Fruit fly (Drosophila melanogaster): ENCODE results near the gene MEP-1.

Gene MEP-1

dm6 chr3L:2589167-2589910, 42.2 kb upstream of the MEP-1 start, which contains the start of gene dos:
Gene dos, plus strand, starts transcription at chr3L:2589414.
- TF ChIP-seq usp (GFP tag; optimal IDR thresholded peaks at IDR 0.05) (no peak), CG8478 (optimal IDR thresholded peaks at IDR 0.05) (no peak), pan (optimal IDR thresholded peaks at IDR 0.05) (no peak), EcR (GFP tag; optimal IDR thresholded peaks at IDR 0.05) (no peak), psq (optimal IDR thresholded peaks at IDR 0.05) (no peak), Dll (optimal IDR thresholded peaks at IDR 0.05) (no peak)

DNA sequence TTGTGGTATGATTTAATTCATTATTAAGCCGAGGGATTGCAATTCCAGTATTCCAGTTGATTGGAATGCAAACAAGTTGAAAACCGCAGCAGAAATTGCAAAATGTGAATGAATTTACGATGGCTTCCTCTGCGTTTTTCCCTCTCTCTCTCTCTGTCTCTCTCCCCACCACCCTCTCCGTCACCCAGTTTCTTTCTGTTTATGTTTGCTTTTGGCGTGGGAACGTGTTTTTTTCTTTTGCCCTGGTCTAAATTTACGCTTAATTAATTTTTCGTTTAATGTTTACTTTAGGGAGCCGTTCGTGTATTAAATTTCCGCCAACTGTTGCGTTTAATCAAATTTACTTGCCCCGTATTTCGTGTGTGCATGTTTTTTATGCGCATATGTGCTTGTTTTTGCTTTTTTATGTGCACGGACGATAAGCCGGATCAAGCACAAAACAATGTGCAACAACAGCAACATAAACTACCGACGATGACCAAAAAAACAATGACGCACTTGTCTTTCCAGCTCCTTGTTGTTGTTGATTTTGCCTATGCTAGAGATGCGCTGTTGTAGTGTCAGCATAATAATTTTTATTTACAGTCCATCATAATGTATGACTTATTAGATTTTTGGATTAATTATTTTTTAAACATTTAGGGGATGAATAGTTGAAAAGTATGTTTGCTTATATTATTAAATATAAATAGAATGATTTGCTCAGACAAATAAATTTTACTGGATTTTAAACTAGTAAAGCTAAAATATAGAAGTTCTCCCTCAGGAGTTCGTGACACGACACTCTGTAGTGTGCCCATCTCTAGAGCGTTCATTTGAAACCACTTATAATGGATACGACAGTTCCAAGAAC, 41.4 kb upstream of the MEP-1 start:
- no peak for TF ChIP-seq EcR (GFP tag; optimal IDR thresholded peaks at IDR 0.05)
- TF ChIP-seq Dll (optimal IDR thresholded peaks at IDR 0.05), result no peak
- TF ChIP-seq usp (GFP tag; optimal IDR thresholded peaks at IDR 0.05), result no peak
- no peak for TF ChIP-seq psq (optimal IDR thresholded peaks at IDR 0.05)
- TF ChIP-seq pan (optimal IDR thresholded peaks at IDR 0.05), result no peak
- no peak for TF ChIP-seq CG8478 (optimal IDR thresholded peaks at IDR 0.05)

dm6 chr3L:2590764-2591309, 40.7 kb upstream of the MEP-1 start:
- TF ChIP-seq usp (GFP tag; optimal IDR thresholded peaks at IDR 0.05) (no peak), pan (optimal IDR thresholded peaks at IDR 0.05) (no peak), psq (optimal IDR thresholded peaks at IDR 0.05) (no peak), CG8478 (optimal IDR thresholded peaks at IDR 0.05) (no peak), Dll (optimal IDR thresholded peaks at IDR 0.05) (no peak), EcR (GFP tag; optimal IDR thresholded peaks at IDR 0.05) (no peak)

dm6 chr3L:2595481-2595880, 36.0 kb upstream of the MEP-1 start, which contains the start of gene CG16984:
Gene CG16984, plus strand, starts transcription at chr3L:2595781.
- no peak for TF ChIP-seq pan (optimal IDR thresholded peaks at IDR 0.05)
- TF ChIP-seq CG8478 (optimal IDR thresholded peaks at IDR 0.05), result no peak
- TF ChIP-seq Dll (optimal IDR thresholded peaks at IDR 0.05), result no peak
- no peak for TF ChIP-seq EcR (GFP tag; optimal IDR thresholded peaks at IDR 0.05)
- no peak for TF ChIP-seq psq (optimal IDR thresholded peaks at IDR 0.05)
- no peak for TF ChIP-seq usp (GFP tag; optimal IDR thresholded peaks at IDR 0.05)

DNA sequence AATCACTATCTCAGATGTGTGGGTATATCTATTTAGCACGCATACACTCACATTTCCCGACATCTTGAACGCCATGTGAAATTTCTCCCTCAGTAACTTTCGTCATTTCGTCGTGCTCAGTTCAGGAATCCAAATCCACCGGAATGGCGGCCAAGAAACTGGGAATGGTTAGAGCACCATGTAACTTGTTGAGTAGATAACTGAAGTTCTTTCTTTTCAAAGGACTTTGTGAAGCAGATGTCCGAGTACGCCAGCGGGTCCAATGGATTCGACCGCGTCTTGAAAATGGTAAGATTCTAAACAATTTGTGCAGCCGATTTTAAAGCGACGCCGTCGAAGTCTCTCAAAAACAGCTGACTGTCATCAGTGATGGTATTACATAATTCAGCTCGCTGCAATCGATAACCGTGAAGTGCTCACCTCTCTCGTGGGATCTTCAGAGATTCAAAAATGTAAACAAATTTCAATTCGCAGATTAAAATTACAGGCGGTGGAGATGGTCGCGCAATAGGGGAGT, 32.2 kb upstream of the MEP-1 start, which contains the start of the genes CG16985 and CG12182:
Gene CG16985 (plus strand): TSS at position 84 of the 517 bp plus-strand sequence.
Gene CG12182 (minus strand): TSS at position 366 of the 517 bp plus-strand sequence.
- TF ChIP-seq psq (optimal IDR thresholded peaks at IDR 0.05) (no peak), usp (GFP tag; optimal IDR thresholded peaks at IDR 0.05) (no peak), Dll (optimal IDR thresholded peaks at IDR 0.05) (no peak), pan (optimal IDR thresholded peaks at IDR 0.05) (no peak), EcR (GFP tag; optimal IDR thresholded peaks at IDR 0.05) (no peak), CG8478 (optimal IDR thresholded peaks at IDR 0.05) (no peak)

DNA sequence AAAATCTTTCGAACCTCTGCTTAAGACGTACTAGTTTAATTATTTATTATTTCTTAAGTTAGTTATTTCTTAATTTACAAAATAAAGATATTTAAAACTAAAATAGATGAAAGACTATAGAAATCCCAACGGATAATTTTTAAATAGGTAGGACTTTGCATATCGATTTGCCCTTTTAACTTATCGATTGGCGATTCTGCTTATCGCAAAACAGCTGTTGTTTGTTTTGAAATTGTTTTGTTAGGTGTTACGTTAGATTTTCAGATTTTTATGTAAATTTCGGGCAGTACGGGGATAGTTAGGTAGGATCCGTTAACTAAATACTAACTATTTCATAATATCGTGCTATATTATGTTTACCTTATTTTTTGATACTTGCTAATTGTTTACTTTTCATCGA, 31.4 kb upstream of the MEP-1 start, which contains the start of gene CG16986:
Gene CG16986 (plus strand): TSS at position 188 of the 400 bp plus-strand sequence.
- TF ChIP-seq CG8478 (optimal IDR thresholded peaks at IDR 0.05) (no peak), psq (optimal IDR thresholded peaks at IDR 0.05) (no peak), Dll (optimal IDR thresholded peaks at IDR 0.05) (no peak), pan (optimal IDR thresholded peaks at IDR 0.05) (no peak), EcR (GFP tag; optimal IDR thresholded peaks at IDR 0.05) (no peak), usp (GFP tag; optimal IDR thresholded peaks at IDR 0.05) (no peak)

- TF ChIP-seq pan (optimal IDR thresholded peaks at IDR 0.05), result no peak
- TF ChIP-seq psq (optimal IDR thresholded peaks at IDR 0.05), result no peak
- TF ChIP-seq CG8478 (optimal IDR thresholded peaks at IDR 0.05), result no peak
- TF ChIP-seq EcR (GFP tag; optimal IDR thresholded peaks at IDR 0.05), result no peak
- no peak for TF ChIP-seq Dll (optimal IDR thresholded peaks at IDR 0.05)
- no peak for TF ChIP-seq usp (GFP tag; optimal IDR thresholded peaks at IDR 0.05)
These were observed 22.7 kb upstream of the MEP-1 start for dm6 chr3L:2608825-2609224.

- TF ChIP-seq usp (GFP tag; optimal IDR thresholded peaks at IDR 0.05), result no peak
- no peak for TF ChIP-seq EcR (GFP tag; optimal IDR thresholded peaks at IDR 0.05)
- TF ChIP-seq CG8478 (optimal IDR thresholded peaks at IDR 0.05), result no peak
- no peak for TF ChIP-seq Dll (optimal IDR thresholded peaks at IDR 0.05)
- no peak for TF ChIP-seq psq (optimal IDR thresholded peaks at IDR 0.05)
- no peak for TF ChIP-seq pan (optimal IDR thresholded peaks at IDR 0.05)
These were observed 17.3 kb upstream of the MEP-1 start for dm6 chr3L:2614222-2614621.

dm6 chr3L:2629964-2630363, 1.6 kb upstream of the MEP-1 start, which contains the start of gene Pxn:
Gene Pxn, minus strand, starts transcription at chr3L:2630064.
- TF ChIP-seq CG8478 (optimal IDR thresholded peaks at IDR 0.05) (no peak), pan (optimal IDR thresholded peaks at IDR 0.05) (no peak), Dll (optimal IDR thresholded peaks at IDR 0.05) (no peak), EcR (GFP tag; optimal IDR thresholded peaks at IDR 0.05) (no peak), psq (optimal IDR thresholded peaks at IDR 0.05) (no peak), usp (GFP tag; optimal IDR thresholded peaks at IDR 0.05) (no peak)

dm6 chr3L:2632048-2632762, 690 bp downstream of the MEP-1 start:
- no peak for TF ChIP-seq Dll (optimal IDR thresholded peaks at IDR 0.05)
- TF ChIP-seq pan (optimal IDR thresholded peaks at IDR 0.05), result no peak
- TF ChIP-seq EcR (GFP tag; optimal IDR thresholded peaks at IDR 0.05), result no peak
- TF ChIP-seq usp (GFP tag; optimal IDR thresholded peaks at IDR 0.05), result no peak
- TF ChIP-seq psq (optimal IDR thresholded peaks at IDR 0.05), result no peak
- TF ChIP-seq CG8478 (optimal IDR thresholded peaks at IDR 0.05), result no peak

- TF ChIP-seq psq (optimal IDR thresholded peaks at IDR 0.05) (peak; percentile 67), pan (optimal IDR thresholded peaks at IDR 0.05) (no peak), EcR (GFP tag; optimal IDR thresholded peaks at IDR 0.05) (no peak), Dll (optimal IDR thresholded peaks at IDR 0.05) (peak; percentile 63)
These were observed 1.2 kb downstream of the MEP-1 start for dm6 chr3L:2632763-2633100.
